Worm (Caenorhabditis elegans): ENCODE data around the gene frpr-10.
A peak's percentile ranks its signal among the peaks of the same experiment; 100 is the strongest.

Gene frpr-10

DNA sequence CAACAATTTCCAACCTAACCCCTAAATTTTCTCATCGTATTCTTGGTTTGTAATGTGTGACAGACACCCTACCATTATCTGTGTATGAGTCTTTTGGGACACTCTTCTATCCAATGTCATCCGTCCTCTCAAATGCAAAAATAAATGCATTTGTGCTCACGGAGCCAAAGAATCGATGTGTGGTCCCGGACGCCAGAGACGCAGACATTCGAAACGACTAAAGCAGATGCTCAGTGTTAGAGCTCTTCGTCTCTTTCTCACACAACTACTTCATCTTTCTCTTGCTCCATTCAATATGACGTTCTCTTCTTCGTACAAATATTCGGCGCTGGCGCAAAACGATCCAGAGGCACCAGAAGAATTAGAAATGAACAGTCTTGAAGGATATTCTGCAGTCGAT lies 22.0 kb downstream of the frpr-10 start, which contains the start of gene unc-24:
TSS of gene unc-24 (plus strand) at position 283 of the 400 bp plus-strand sequence.
- TF ChIP-seq pag-3 (tag; optimal IDR thresholded peaks at IDR 0.05; ENCODE audit: borderline replicate concordance) (no peak), ama-1 (optimal IDR thresholded peaks at IDR 0.05) (no peak), ceh-9 (tag; optimal IDR thresholded peaks at IDR 0.05) (no peak), nfya-1 (tag; optimal IDR thresholded peaks at IDR 0.05) (peak; percentile 64), hlh-30 (tag; optimal IDR thresholded peaks at IDR 0.05; ENCODE audit: insufficient read depth) (no peak), hlh-6 (tag; optimal IDR thresholded peaks at IDR 0.05) (no peak), zip-5 (tag; optimal IDR thresholded peaks at IDR 0.05) (no peak), rnt-1 (tag; optimal IDR thresholded peaks at IDR 0.05) (no peak), unc-42 (tag; optimal IDR thresholded peaks at IDR 0.05) (peak; percentile 95), ceh-22 (tag; optimal IDR thresholded peaks at IDR 0.05) (no peak), ceh-2 (tag; optimal IDR thresholded peaks at IDR 0.05) (no peak), C38D4.7 (GFP tag; optimal IDR thresholded peaks at IDR 0.05) (no peak), K09A11.1 (tag; optimal IDR thresholded peaks at IDR 0.05; ENCODE audit: insufficient read depth) (no peak), ceh-48 (tag; optimal IDR thresholded peaks at IDR 0.05) (peak; percentile 56), fkh-6 (tag; optimal IDR thresholded peaks at IDR 0.05) (no peak), ceh-19 (GFP tag; optimal IDR thresholded peaks at IDR 0.05) (no peak), sox-2 (GFP tag; IDR thresholded peaks at IDR 0.05) (no peak)

DNA sequence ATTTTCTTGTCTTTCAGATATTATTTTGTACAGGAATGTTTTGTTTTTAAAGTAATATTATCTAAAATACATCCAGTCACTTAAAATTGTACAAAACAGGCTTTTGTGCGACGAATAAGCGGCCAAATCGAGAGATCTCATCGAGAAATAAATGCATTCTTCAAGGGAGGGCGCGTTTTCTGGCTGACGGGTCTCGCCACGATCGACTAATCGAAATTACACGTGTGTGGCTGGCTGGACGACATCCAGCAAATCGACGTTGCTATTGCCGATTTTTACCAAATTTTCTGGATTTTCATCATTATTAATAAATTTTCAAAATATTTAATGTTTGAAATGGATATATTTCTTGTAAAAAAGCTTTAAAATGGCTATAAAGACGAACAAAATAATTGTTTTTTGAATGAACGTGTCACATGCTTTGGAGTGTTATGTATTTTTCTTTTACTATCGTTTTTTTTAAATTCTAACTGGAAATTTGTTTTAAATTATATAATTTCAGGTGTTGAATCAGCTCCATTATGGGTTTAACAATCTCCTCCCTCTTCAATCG lies 24.5 kb downstream of the frpr-10 start, which contains the start of gene arf-5:
TSS of gene arf-5 (plus strand) at position 503 of the 553 bp plus-strand sequence.
- TF ChIP-seq pax-1 (tag; optimal IDR thresholded peaks at IDR 0.05), result no peak
- no peak for TF ChIP-seq F13H6.1 (tag; optimal IDR thresholded peaks at IDR 0.05)
- TF ChIP-seq eyg-1 (tag; optimal IDR thresholded peaks at IDR 0.05), result no peak
- TF ChIP-seq unc-42 (tag; optimal IDR thresholded peaks at IDR 0.05), result peak; percentile 7
- TF ChIP-seq mec-3 (tag; optimal IDR thresholded peaks at IDR 0.05; ENCODE audit: borderline replicate concordance), result no peak
- peak; percentile 35 for TF ChIP-seq hlh-30 (tag; optimal IDR thresholded peaks at IDR 0.05; ENCODE audit: insufficient read depth)
- TF ChIP-seq C38D4.7 (GFP tag; optimal IDR thresholded peaks at IDR 0.05), result no peak
- no peak for TF ChIP-seq nhr-11 (tag; optimal IDR thresholded peaks at IDR 0.05)
- TF ChIP-seq nfya-1 (tag; optimal IDR thresholded peaks at IDR 0.05), result peak; percentile 14

DNA sequence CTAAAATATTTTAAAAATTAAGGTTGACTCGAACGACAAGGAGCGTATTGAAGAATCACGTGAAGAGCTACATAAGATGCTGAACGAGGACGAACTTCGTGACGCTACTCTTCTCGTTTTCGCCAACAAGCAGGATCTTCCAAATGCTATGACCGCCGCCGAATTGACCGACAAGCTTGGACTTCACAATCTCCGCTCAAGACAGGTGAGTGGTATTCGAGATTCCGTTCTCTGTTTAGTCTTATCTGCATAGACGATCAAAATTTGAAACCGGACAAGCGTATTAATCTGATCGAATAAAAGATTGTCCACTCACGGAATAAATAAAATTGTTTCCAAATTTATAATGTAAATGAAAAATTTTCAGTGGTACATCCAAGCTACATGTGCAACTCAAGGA lies 25.4 kb downstream of the frpr-10 start:
- no peak for TF ChIP-seq hlh-6 (tag; optimal IDR thresholded peaks at IDR 0.05)

DNA sequence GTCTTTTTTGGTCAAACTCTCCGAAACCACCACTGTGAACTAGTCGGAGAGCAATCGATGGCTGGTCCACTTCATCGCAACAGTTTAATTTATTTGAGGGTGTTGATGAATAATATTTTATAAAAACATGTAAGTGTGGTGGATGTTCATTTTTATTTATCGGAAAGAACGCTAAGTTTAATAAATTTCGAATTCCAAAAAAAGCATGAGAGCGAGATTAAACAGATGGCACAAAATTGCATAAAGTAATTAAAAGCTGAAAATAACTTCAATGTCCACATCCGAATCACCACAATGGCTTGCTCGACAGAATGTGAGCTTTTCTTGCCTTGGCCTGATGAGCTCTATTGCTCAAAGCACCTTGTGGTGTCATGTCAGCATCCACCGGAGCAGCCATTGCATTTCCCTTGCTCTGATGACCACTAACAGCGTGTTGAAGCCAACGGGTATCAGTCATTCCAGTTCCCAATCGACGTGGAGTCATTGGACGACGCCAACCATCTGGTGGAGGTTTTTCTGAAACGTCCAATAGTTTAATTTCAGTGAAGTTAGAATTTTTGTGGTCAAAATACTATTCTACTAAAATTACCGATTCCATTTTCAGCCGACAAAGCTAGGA lies 26.2 kb downstream of the frpr-10 start:
- TF ChIP-seq ama-1 (optimal IDR thresholded peaks at IDR 0.05) (peak; percentile 13), ceh-48 (tag; optimal IDR thresholded peaks at IDR 0.05) (no peak)

DNA sequence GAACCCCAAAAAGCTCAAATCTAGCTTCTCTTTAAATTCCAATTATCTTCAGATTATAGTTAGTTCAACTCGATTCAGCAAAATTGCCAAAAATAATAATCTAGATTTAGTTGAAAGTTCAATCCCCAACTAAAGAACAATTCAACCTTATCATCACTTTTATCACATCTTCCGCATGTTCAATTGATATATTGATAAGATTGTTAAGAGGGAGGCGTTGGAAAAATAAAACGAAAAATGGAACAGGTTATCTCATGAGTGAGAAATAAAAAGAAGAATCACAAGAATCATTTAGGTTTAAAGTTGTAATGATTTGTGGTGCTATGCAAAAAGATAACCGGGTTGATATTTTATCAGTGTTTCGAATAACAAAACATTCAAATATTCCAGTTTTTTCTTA lies 28.1 kb downstream of the frpr-10 start:
- TF ChIP-seq elt-2 (tag; optimal IDR thresholded peaks at IDR 0.05) (peak; percentile 84), hlh-30 (tag; optimal IDR thresholded peaks at IDR 0.05; ENCODE audit: insufficient read depth) (no peak), hlh-15 (tag; optimal IDR thresholded peaks at IDR 0.05) (no peak), unc-42 (tag; optimal IDR thresholded peaks at IDR 0.05) (no peak), C08G9.2 (tag; optimal IDR thresholded peaks at IDR 0.05) (no peak), ceh-9 (tag; optimal IDR thresholded peaks at IDR 0.05) (no peak)

DNA sequence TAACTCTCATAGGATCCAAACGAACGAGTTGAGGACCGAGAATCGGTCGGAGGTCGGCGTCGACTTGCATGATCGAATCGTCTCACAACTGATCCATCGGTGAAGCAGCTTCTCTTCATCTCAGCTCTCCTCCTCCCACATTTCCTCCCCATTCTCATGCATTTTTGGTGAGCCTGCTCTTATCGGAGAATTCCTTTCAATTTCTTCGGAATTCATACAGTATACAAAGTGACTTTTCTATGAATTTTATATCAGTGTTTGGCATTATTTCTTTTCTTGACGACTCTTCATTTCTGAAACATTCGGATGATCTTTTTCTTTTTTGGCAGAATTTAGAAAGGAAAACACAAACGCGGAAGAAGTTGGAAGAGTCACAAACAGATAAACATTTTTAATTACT lies 29.5 kb downstream of the frpr-10 start, which contains the start of gene mec-17:
TSS of gene mec-17 (minus strand) at position 101 of the 400 bp plus-strand sequence.
- TF ChIP-seq K09A11.1 (tag; optimal IDR thresholded peaks at IDR 0.05; ENCODE audit: insufficient read depth) (no peak), pat-9 (tag; optimal IDR thresholded peaks at IDR 0.05) (no peak), syd-9 (tag; optimal IDR thresholded peaks at IDR 0.05) (no peak), unc-86 (tag; optimal IDR thresholded peaks at IDR 0.05) (no peak), ceh-22 (tag; optimal IDR thresholded peaks at IDR 0.05) (no peak), hlh-13 (GFP tag; optimal IDR thresholded peaks at IDR 0.05) (no peak), T23F11.4 (GFP tag; optimal IDR thresholded peaks at IDR 0.05) (no peak), fkh-6 (tag; optimal IDR thresholded peaks at IDR 0.05) (no peak), unc-55 (GFP tag; optimal IDR thresholded peaks at IDR 0.05) (no peak), madf-2 (tag; optimal IDR thresholded peaks at IDR 0.05) (no peak), ceh-14 (tag; optimal IDR thresholded peaks at IDR 0.05) (no peak), pros-1 (tag; optimal IDR thresholded peaks at IDR 0.05) (no peak), ttx-3 (tag; optimal IDR thresholded peaks at IDR 0.05) (no peak), lin-11 (tag; optimal IDR thresholded peaks at IDR 0.05) (no peak), unc-3 (GFP tag; conservative IDR thresholded peaks at IDR 0.05) (no peak), unc-3 (tag; optimal IDR thresholded peaks at IDR 0.05) (no peak), odd-2 (tag; optimal IDR thresholded peaks at IDR 0.05) (no peak)
